Worm (Caenorhabditis elegans) whole organism, L3 larva: ENCODE measurements around the gene M04B2.7.

Experiments
- R02D3.7 ChIP-seq: fragments of 150-350 bp; optimal IDR thresholded peaks from 2 replicates; lab custom pipeline; 2014; ENCODE audit warnings: missing biosample characterization, missing genetic modification characterization
- ZK546.5 ChIP-seq: sonication (generic microtip); optimal IDR thresholded peaks from 2 replicates; lab custom pipeline; 2017; ENCODE audit warnings: missing biosample characterization, missing genetic modification characterization
- aly-2 ChIP-seq: fragments of 150-350 bp; optimal IDR thresholded peaks from 2 replicates; lab custom pipeline; 2014; ENCODE audit warnings: missing biosample characterization, missing genetic modification characterization
- daf-12 ChIP-seq: fragments of 150-350 bp; optimal IDR thresholded peaks from 2 replicates; lab custom pipeline; 2014; ENCODE audit warnings: missing biosample characterization, missing genetic modification reagents, missing genetic modification characterization
- egl-27 ChIP-seq: sonication (generic microtip); optimal IDR thresholded peaks from 4 replicates; lab custom pipeline; 2017; ENCODE audit warnings: missing biosample characterization, missing genetic modification reagents, missing genetic modification characterization
- fkh-10 ChIP-seq: sonication (generic microtip); optimal IDR thresholded peaks from 2 replicates; lab custom pipeline; 2017; ENCODE audit warnings: missing biosample characterization, missing genetic modification reagents, missing genetic modification characterization
- jun-1 ChIP-seq: fragments of 150-350 bp; optimal IDR thresholded peaks from 2 replicates; lab custom pipeline; 2014; ENCODE audit warnings: missing biosample characterization, missing genetic modification reagents, missing genetic modification characterization
- mdl-1 ChIP-seq: fragments of 150-350 bp; optimal IDR thresholded peaks from 2 replicates; lab custom pipeline; 2014; ENCODE audit warnings: missing biosample characterization, missing genetic modification characterization
- nhr-25 ChIP-seq: sonication (generic microtip); optimal IDR thresholded peaks from 2 replicates; lab custom pipeline; 2017; ENCODE audit warnings: missing biosample characterization, missing genetic modification characterization
- skn-1 ChIP-seq: fragments of 150-350 bp; optimal IDR thresholded peaks from 2 replicates; lab custom pipeline; 2014; ENCODE audit warnings: missing biosample characterization, missing genetic modification characterization
- snpc-4 ChIP-seq: fragments of 150-350 bp; optimal IDR thresholded peaks from 2 replicates; lab custom pipeline; 2014; ENCODE audit warnings: missing biosample characterization, missing genetic modification characterization
- tbx-2 ChIP-seq: sonication (generic microtip); optimal IDR thresholded peaks from 2 replicates; lab custom pipeline; 2016; ENCODE audit warnings: mild to moderate bottlenecking, missing genetic modification characterization, missing compliant biosample characterization
- unc-39 ChIP-seq: sonication (generic microtip); optimal IDR thresholded peaks from 4 replicates; lab custom pipeline; 2017; ENCODE audit warnings: missing biosample characterization, missing genetic modification characterization
- unc-62 ChIP-seq: fragments of 150-350 bp; sonication (generic microtip); optimal IDR thresholded peaks from 4 replicates; lab custom pipeline; 2014; ENCODE audit warnings: missing biosample characterization, missing genetic modification reagents, missing genetic modification characterization

ce11 chrIV:11592165-11592564 lies 43.6 kb upstream of the M04B2.7 start, which contains the start of gene spe-36:
- no peak for TF ChIP-seq jun-1
- no peak for TF ChIP-seq skn-1 (tag; lab: Kevin White, UChicago)
- no peak for TF ChIP-seq nhr-25 (tag; lab: Kevin White, UChicago)
- TF ChIP-seq daf-12 (tag; lab: Kevin White, UChicago): no peak
- TF ChIP-seq snpc-4 (tag; lab: Kevin White, UChicago): no peak
- TF ChIP-seq mdl-1 (tag; lab: Kevin White, UChicago): no peak
- TF ChIP-seq aly-2 (tag; lab: Kevin White, UChicago): no peak
- no peak for TF ChIP-seq ZK546.5 (tag; lab: Kevin White, UChicago)
- TF ChIP-seq tbx-2: no peak
- no peak for TF ChIP-seq fkh-10 (GFP tag; lab: Kevin White, UChicago)
- no peak for TF ChIP-seq egl-27 (tag; lab: Kevin White, UChicago)
- no peak for TF ChIP-seq unc-39 (tag; lab: Kevin White, UChicago)
- TF ChIP-seq R02D3.7: no peak
- no peak for TF ChIP-seq unc-62
